Worm (Caenorhabditis elegans) whole organism, early embryonic: Measurements from ENCODE around the gene srsx-35.

ENCODE experiments used
- ama-1 ChIP-seq: fragments of 150-350 bp; optimal IDR thresholded peaks from 2 replicates; lab custom pipeline; 2014
- flt-1 ChIP-seq: fragments of 200-800 bp; sonication (Bioruptor generic); IDR thresholded peaks from 2 replicates; pipeline ENCODE4 v1.3.6; 2022; ENCODE audit warnings: missing genetic modification characterization, missing compliant biosample characterization
- pes-1 ChIP-seq: fragments of 200-800 bp; sonication (Bioruptor generic); IDR thresholded peaks from 2 replicates; pipeline ENCODE4 v1.3.6; 2022; ENCODE audit warnings: missing genetic modification reagents, missing genetic modification characterization, missing compliant biosample characterization
- sea-1 ChIP-seq: fragments of 200-800 bp; sonication (Bioruptor generic); conservative IDR thresholded peaks from 2 replicates; pipeline ENCODE4 v1.3.6; 2022; ENCODE audit warnings: missing genetic modification characterization, missing compliant biosample characterization
- tra-4 ChIP-seq: sonication (generic microtip); optimal IDR thresholded peaks from 2 replicates; lab custom pipeline; 2017; ENCODE audit warnings: missing genetic modification characterization, missing compliant biosample characterization

DNA sequence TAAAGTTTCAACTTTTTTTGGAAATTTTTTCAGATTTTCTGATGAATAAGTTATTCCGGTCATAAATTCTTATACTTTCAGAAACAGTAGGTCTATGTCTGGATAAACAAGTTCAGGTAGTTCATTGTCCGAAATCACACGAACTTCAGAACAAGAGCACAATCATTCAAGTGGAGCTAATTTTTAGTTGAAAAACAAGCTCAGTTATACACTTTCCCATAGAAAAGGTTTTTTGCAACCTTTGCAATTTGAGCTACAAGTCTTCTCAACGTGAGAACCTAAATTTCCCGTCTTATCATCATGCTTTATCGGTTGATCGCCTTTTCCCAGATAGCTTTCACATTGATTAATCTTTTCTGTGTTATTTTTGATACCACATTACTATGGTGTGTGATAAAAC lies 50.6 kb downstream of the srsx-35 start, which contains the start of gene srxa-1:
- no peak for TF ChIP-seq ama-1
- no peak for TF ChIP-seq flt-1
- no peak for TF ChIP-seq sea-1 (GFP tag; lab: Robert Waterston, UW)
- TF ChIP-seq pes-1 (GFP tag; lab: Robert Waterston, UW) = no peak
- no peak for TF ChIP-seq tra-4 (tag; lab: Kevin White, UChicago)
